Fruit fly (Drosophila melanogaster) whole organism, embryonic: Measurements from ENCODE around the gene ftz-f1.

Source experiments
- BEAF-32 ChIP-seq: fragments of 200-800 bp; sonication (Bioruptor generic); optimal IDR thresholded peaks from 3 replicates; lab custom pipeline; 2017; ENCODE audit warnings: missing biosample characterization, missing genetic modification characterization, mild to moderate bottlenecking, moderate library complexity, missing genetic modification reagents
- Bdp1 ChIP-seq: fragments of 200-800 bp; sonication (Bioruptor generic); optimal IDR thresholded peaks from 3 replicates; lab custom pipeline; 2016; ENCODE audit warnings: missing biosample characterization, missing genetic modification characterization
- Bgb ChIP-seq: fragments of 200-800 bp; sonication (Bioruptor generic); IDR thresholded peaks from 2 replicates; pipeline ENCODE4 v1.3.6; 2022; ENCODE audit warnings: missing biosample characterization, missing genetic modification characterization; ENCODE audit not compliant: partially characterized antibody
- CG10267 ChIP-seq: fragments of 200-800 bp; sonication (Bioruptor generic); optimal IDR thresholded peaks from 2 replicates; lab custom pipeline; 2018; ENCODE audit warnings: missing biosample characterization, mild to moderate bottlenecking, missing genetic modification characterization, moderate library complexity
- CG10543 ChIP-seq: fragments of 200-800 bp; sonication (Bioruptor generic); optimal IDR thresholded peaks from 3 replicates; lab custom pipeline; 2017; ENCODE audit warnings: missing biosample characterization, mild to moderate bottlenecking, missing genetic modification characterization, moderate library complexity
- CG10565 ChIP-seq: fragments of 200-800 bp; sonication (Bioruptor generic); optimal IDR thresholded peaks from 3 replicates; lab custom pipeline; 2016; ENCODE audit warnings: missing biosample characterization, mild to moderate bottlenecking, missing genetic modification characterization
- CG15073 ChIP-seq: fragments of 200-800 bp; sonication (Bioruptor generic); optimal IDR thresholded peaks from 2 replicates; lab custom pipeline; 2016; ENCODE audit warnings: missing biosample characterization, missing genetic modification characterization
- CG15479 ChIP-seq: fragments of 200-800 bp; sonication (Bioruptor generic); optimal IDR thresholded peaks from 3 replicates; lab custom pipeline; 2019; ENCODE audit warnings: missing biosample characterization, mild to moderate bottlenecking, missing genetic modification characterization, moderate library complexity
- CG15514 ChIP-seq: fragments of 200-800 bp; sonication (Bioruptor generic); optimal IDR thresholded peaks from 3 replicates; lab custom pipeline; 2017; ENCODE audit warnings: missing biosample characterization, missing genetic modification characterization, mild to moderate bottlenecking, moderate library complexity, missing genetic modification reagents
- CG18599 ChIP-seq: fragments of 200-800 bp; sonication (Bioruptor generic); optimal IDR thresholded peaks from 3 replicates; lab custom pipeline; 2017; ENCODE audit warnings: missing biosample characterization, missing genetic modification characterization, mild to moderate bottlenecking, moderate library complexity, missing genetic modification reagents
- CG18619 ChIP-seq: fragments of 200-800 bp; sonication (Bioruptor generic); optimal IDR thresholded peaks from 3 replicates; lab custom pipeline; 2017; ENCODE audit warnings: missing biosample characterization, mild to moderate bottlenecking, missing genetic modification characterization
- CG32532 ChIP-seq: fragments of 200-800 bp; sonication (Bioruptor generic); IDR thresholded peaks from 2 replicates; pipeline ENCODE4 v1.3.6; 2022; ENCODE audit warnings: missing biosample characterization, missing genetic modification characterization
- CG3838 ChIP-seq: fragments of 200-800 bp; sonication (Bioruptor generic); optimal IDR thresholded peaks from 3 replicates; lab custom pipeline; 2016; ENCODE audit warnings: missing biosample characterization, missing genetic modification characterization
- CG3847 ChIP-seq: fragments of 200-800 bp; sonication (Bioruptor generic); IDR thresholded peaks from 2 replicates; pipeline ENCODE4 v1.3.6; 2022; ENCODE audit warnings: missing biosample characterization, missing genetic modification characterization
- CG4282 ChIP-seq: fragments of 200-800 bp; sonication (Bioruptor generic); optimal IDR thresholded peaks from 2 replicates; lab custom pipeline; 2016; ENCODE audit warnings: missing biosample characterization, missing genetic modification characterization
- CG4360 ChIP-seq: fragments of 200-800 bp; sonication (Bioruptor generic); IDR thresholded peaks from 2 replicates; pipeline ENCODE4 v1.3.6; 2022; ENCODE audit warnings: missing biosample characterization, missing genetic modification characterization
- CG43689 ChIP-seq: fragments of 200-800 bp; sonication (Bioruptor generic); IDR thresholded peaks from 2 replicates; pipeline ENCODE4 v1.3.6; 2022; ENCODE audit warnings: missing biosample characterization, missing genetic modification characterization
- CG4424 ChIP-seq: fragments of 200-800 bp; sonication (Bioruptor generic); optimal IDR thresholded peaks from 3 replicates; lab custom pipeline; 2016; ENCODE audit warnings: missing biosample characterization, missing genetic modification characterization
- CG7839 ChIP-seq: fragments of 200-800 bp; sonication (Bioruptor generic); optimal IDR thresholded peaks from 3 replicates; lab custom pipeline; 2018; ENCODE audit warnings: missing biosample characterization, mild to moderate bottlenecking, missing genetic modification characterization, moderate library complexity
- CG9727 ChIP-seq: fragments of 200-800 bp; sonication (Bioruptor generic); optimal IDR thresholded peaks from 3 replicates; lab custom pipeline; 2017; ENCODE audit warnings: missing biosample characterization, mild to moderate bottlenecking, missing genetic modification characterization
- CG9876 ChIP-seq: fragments of 200-800 bp; sonication (Bioruptor generic); optimal IDR thresholded peaks from 2 replicates; lab custom pipeline; 2016; ENCODE audit warnings: missing biosample characterization, missing genetic modification characterization
- CTCF ChIP-seq: fragments of 200-800 bp; sonication (Bioruptor generic); optimal IDR thresholded peaks from 2 replicates; lab custom pipeline; 2017; ENCODE audit warnings: missing biosample characterization, mild to moderate bottlenecking, missing genetic modification characterization, moderate library complexity
- Dad ChIP-seq: fragments of 200-800 bp; sonication (Bioruptor generic); optimal IDR thresholded peaks from 3 replicates; lab custom pipeline; 2016; ENCODE audit warnings: missing biosample characterization, missing genetic modification characterization
- Dll ChIP-seq: fragments of 200-800 bp; sonication (Bioruptor generic); IDR thresholded peaks from 4 replicates; pipeline ENCODE4 v1.3.6; 2022; ENCODE audit warnings: missing biosample characterization, missing genetic modification characterization; ENCODE audit not compliant: partially characterized antibody
- Dref ChIP-seq: fragments of 200-800 bp; sonication (Bioruptor generic); IDR thresholded peaks from 2 replicates; pipeline ENCODE4 v1.3.6; 2022; ENCODE audit warnings: missing biosample characterization, missing genetic modification characterization
- Hmx ChIP-seq: fragments of 200-800 bp; sonication (Bioruptor generic); optimal IDR thresholded peaks from 2 replicates; lab custom pipeline; 2016; ENCODE audit warnings: missing biosample characterization, missing genetic modification characterization
- Mes4 ChIP-seq: fragments of 200-800 bp; sonication (Bioruptor generic); optimal IDR thresholded peaks from 2 replicates; lab custom pipeline; 2016; ENCODE audit warnings: missing biosample characterization, missing genetic modification characterization
- Oli ChIP-seq: fragments of 200-800 bp; sonication (Bioruptor generic); optimal IDR thresholded peaks from 2 replicates; lab custom pipeline; 2018; ENCODE audit warnings: missing biosample characterization, mild to moderate bottlenecking, missing genetic modification characterization, moderate library complexity
- Rx ChIP-seq: fragments of 200-800 bp; sonication (Bioruptor generic); IDR thresholded peaks from 2 replicates; pipeline ENCODE4 v1.3.6; 2022; ENCODE audit warnings: missing biosample characterization, missing genetic modification characterization
- Trl ChIP-seq, 3 experiments: fragments of >200 bp in 2 of 3; fragments of 200-800 bp in 1 of 3; sonication (Bioruptor generic) in 1 of 3; optimal IDR thresholded peaks; 2 replicates in 1 of 3; 3 replicates in 2 of 3; lab custom pipeline; 2016 to 2017; ENCODE audit warnings: missing biosample characterization in 1 of 3, missing genetic modification characterization in 1 of 3
- ac ChIP-seq: fragments of 200-800 bp; sonication (Bioruptor generic); optimal IDR thresholded peaks from 3 replicates; lab custom pipeline; 2017; ENCODE audit warnings: missing biosample characterization, mild to moderate bottlenecking, missing genetic modification characterization
- aop ChIP-seq: fragments of 200-800 bp; sonication (Bioruptor generic); IDR thresholded peaks from 2 replicates; pipeline ENCODE4 v1.3.6; 2022; ENCODE audit warnings: missing biosample characterization, missing genetic modification characterization
- crc ChIP-seq: fragments of 200-800 bp; sonication (Bioruptor generic); optimal IDR thresholded peaks from 2 replicates; lab custom pipeline; 2016; ENCODE audit warnings: missing biosample characterization, missing genetic modification characterization
- croc ChIP-seq: fragments of 200-800 bp; sonication (Bioruptor generic); conservative IDR thresholded peaks from 3 replicates; pipeline ENCODE4 v1.3.6; 2022; ENCODE audit warnings: missing biosample characterization, missing genetic modification characterization
- crp ChIP-seq, 2 experiments: fragments of 200-800 bp; sonication (Bioruptor generic); optimal IDR thresholded peaks; 2 replicates in 1 of 2; 3 replicates in 1 of 2; lab custom pipeline; 2017; ENCODE audit warnings: missing biosample characterization in 2 of 2, missing genetic modification characterization in 2 of 2, mild to moderate bottlenecking in 1 of 2, moderate library complexity in 1 of 2
- emc ChIP-seq: fragments of 200-800 bp; sonication (Bioruptor generic); optimal IDR thresholded peaks from 2 replicates; lab custom pipeline; 2016; ENCODE audit warnings: missing biosample characterization, missing genetic modification characterization
- fd102C ChIP-seq: fragments of 200-800 bp; sonication (Bioruptor generic); optimal IDR thresholded peaks from 2 replicates; lab custom pipeline; 2018; ENCODE audit warnings: missing biosample characterization, mild to moderate bottlenecking, missing genetic modification characterization, moderate library complexity
- fd64A ChIP-seq: fragments of 200-800 bp; sonication (Bioruptor generic); optimal IDR thresholded peaks from 3 replicates; lab custom pipeline; 2018; ENCODE audit warnings: missing biosample characterization, mild to moderate bottlenecking, missing genetic modification characterization
- gce ChIP-seq: fragments of 200-800 bp; sonication (Bioruptor generic); IDR thresholded peaks from 3 replicates; pipeline ENCODE4 v1.3.6; 2022; ENCODE audit warnings: missing biosample characterization, missing genetic modification characterization
- gt ChIP-seq: fragments of 200-800 bp; sonication (Bioruptor generic); IDR thresholded peaks from 2 replicates; pipeline ENCODE4 v1.3.6; 2022; ENCODE audit warnings: missing biosample characterization, missing genetic modification characterization
- hb ChIP-seq: fragments of 200-800 bp; sonication (Bioruptor generic); IDR thresholded peaks from 3 replicates; pipeline ENCODE4 v1.3.6; 2022; ENCODE audit warnings: missing biosample characterization, missing genetic modification characterization; ENCODE audit not compliant: partially characterized antibody
- klu ChIP-seq: fragments of 200-800 bp; sonication (Bioruptor generic); IDR thresholded peaks from 2 replicates; pipeline ENCODE4 v1.3.6; 2022; ENCODE audit warnings: missing biosample characterization, missing genetic modification characterization
- kni ChIP-seq: fragments of 200-800 bp; sonication (Bioruptor generic); optimal IDR thresholded peaks from 3 replicates; lab custom pipeline; 2017; ENCODE audit warnings: mild to moderate bottlenecking, missing biosample characterization, missing genetic modification reagents, missing genetic modification characterization
- pnt ChIP-seq: fragments of 200-800 bp; sonication (Bioruptor generic); optimal IDR thresholded peaks from 3 replicates; lab custom pipeline; 2016; ENCODE audit warnings: missing biosample characterization, missing genetic modification characterization
- slp2 ChIP-seq: fragments of 200-800 bp; sonication (Bioruptor generic); optimal IDR thresholded peaks from 2 replicates; lab custom pipeline; 2016; ENCODE audit warnings: missing biosample characterization, missing genetic modification characterization
- sna ChIP-seq: fragments of 200-800 bp; sonication (Bioruptor generic); IDR thresholded peaks from 2 replicates; pipeline ENCODE4 v1.3.6; 2022; ENCODE audit warnings: missing biosample characterization, missing genetic modification characterization; ENCODE audit not compliant: partially characterized antibody
- ssp ChIP-seq: fragments of 200-800 bp; sonication (Bioruptor generic); IDR thresholded peaks from 2 replicates; pipeline ENCODE4 v1.3.6; 2022; ENCODE audit warnings: missing biosample characterization, missing genetic modification characterization
- wor ChIP-seq: fragments of 200-800 bp; sonication (Bioruptor generic); IDR thresholded peaks from 2 replicates; pipeline ENCODE4 v1.3.6; 2022; ENCODE audit warnings: missing biosample characterization, missing genetic modification characterization
- zen2 ChIP-seq: fragments of 200-800 bp; sonication (Bioruptor generic); IDR thresholded peaks from 3 replicates; pipeline ENCODE4 v1.3.6; 2022; ENCODE audit warnings: missing biosample characterization, missing genetic modification characterization; ENCODE audit not compliant: partially characterized antibody

ftz-f1 gene

DNA sequence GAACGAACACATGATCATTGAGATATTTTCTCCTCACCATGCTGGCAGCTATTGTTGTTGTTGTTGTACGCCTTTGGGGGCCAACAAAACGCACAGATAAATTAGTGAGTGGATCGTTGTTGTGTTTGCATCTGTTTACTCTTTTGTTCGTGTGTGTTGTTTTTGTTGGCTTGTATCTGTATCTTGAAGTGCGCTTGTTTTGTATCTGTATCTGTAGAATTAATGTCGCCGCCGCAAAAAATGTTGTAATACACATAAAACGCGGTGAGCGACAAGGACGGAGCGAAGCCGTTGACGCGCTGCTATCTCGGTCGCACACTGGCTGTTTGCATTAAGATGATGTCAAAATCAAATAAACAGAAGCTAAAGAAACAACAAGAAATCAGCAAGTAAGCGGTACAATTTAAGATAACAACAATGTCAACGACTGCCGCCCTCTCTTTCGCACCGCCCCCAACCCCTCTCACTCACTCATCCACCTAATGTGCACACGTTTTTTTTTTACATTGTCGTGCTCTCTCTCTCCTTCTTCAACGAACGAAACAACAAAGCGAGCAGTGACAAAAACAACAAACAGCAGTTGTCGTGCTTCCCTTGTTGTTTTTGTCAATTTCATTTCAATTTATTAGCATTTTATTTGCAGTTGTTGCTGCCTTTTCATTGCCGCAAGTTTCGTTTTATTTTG is 13.0 kb upstream of the ftz-f1 start (continued):
- TF ChIP-seq Bdp1 (GFP tag; lab: Kevin White, UChicago) (no peak), CG9876 (GFP tag; lab: Kevin White, UChicago) (peak; percentile 45), sna (no peak), slp2 (peak; percentile 42), fd64A (peak; percentile 85), Rx (GFP tag; lab: Robert Waterston, UW) (no peak), Oli (tag; lab: Kevin White, UChicago) (no peak), CG32532 (GFP tag; lab: Robert Waterston, UW) (no peak; the same call in 1 of the 2 replicates), CG15479 (GFP tag; lab: Kevin White, UChicago) (peak; percentile 69), gce (GFP tag; lab: Robert Waterston, UW) (no peak; the same call in 2 of the 3 replicates), Bgb (GFP tag; lab: Robert Waterston, UW) (no peak), emc (GFP tag; lab: Kevin White, UChicago) (no peak), aop (GFP tag; lab: Robert Waterston, UW) (no peak), CTCF (peak; percentile 45), Dref (no peak), CG10565 (GFP tag; lab: Kevin White, UChicago) (no peak), CG9727 (GFP tag; lab: Kevin White, UChicago) (peak; percentile 80), CG10267 (tag; lab: Kevin White, UChicago) (peak; percentile 22), CG4424 (GFP tag; lab: Kevin White, UChicago) (peak; percentile 46), ac (GFP tag; lab: Kevin White, UChicago) (peak; percentile 47), hb (no peak), Hmx (no peak), Dll (no peak), klu (GFP tag; lab: Robert Waterston, UW) (no peak), Mes4 (peak; percentile 35), CG7839 (tag; lab: Kevin White, UChicago) (no peak), CG18599 (GFP tag; lab: Kevin White, UChicago) (peak; percentile 82), CG10543 (GFP tag; lab: Kevin White, UChicago) (peak; percentile 87), kni (GFP tag; lab: Kevin White, UChicago) (peak; percentile 73), gt (GFP tag; lab: Robert Waterston, UW) (no peak), CG3838 (GFP tag; lab: Kevin White, UChicago) (peak; percentile 69), BEAF-32 (GFP tag; lab: Kevin White, UChicago) (no peak), zen2 (GFP tag; lab: Robert Waterston, UW) (no peak), pnt (GFP tag; lab: Kevin White, UChicago) (peak; percentile 48), CG4282 (GFP tag; lab: Kevin White, UChicago) (no peak), CG15073 (GFP tag; lab: Kevin White, UChicago) (no peak), wor (GFP tag; lab: Robert Waterston, UW) (0 out of 2 replicates have a peak, but pooled peaks have one; percentile 20), CG18619 (GFP tag; lab: Kevin White, UChicago) (peak; percentile 40), Dad (GFP tag; lab: Kevin White, UChicago) (no peak), croc (no peak), Trl (optimal IDR thresholded peaks at IDR 0.05; lab: Kevin White, UChicago) (peak in 1 of 2 experiments; percentile 30), Trl (GFP tag; optimal IDR thresholded peaks at IDR 0.05; lab: Kevin White, UChicago) (peak; percentile 78), ssp (GFP tag; lab: Robert Waterston, UW) (no peak), crp (GFP tag; optimal IDR thresholded peaks at IDR 0.05; lab: Kevin White, UChicago) (peak in 1 of 2 experiments; percentile 29), CG3847 (GFP tag; lab: Robert Waterston, UW) (no peak), fd102C (GFP tag; lab: Kevin White, UChicago) (peak; percentile 20), CG43689 (no peak), CG4360 (GFP tag; lab: Robert Waterston, UW) (peak; percentile 79), CG15514 (no peak), crc (GFP tag; lab: Kevin White, UChicago) (peak; percentile 16)
